Worm (Caenorhabditis elegans) whole organism, early embryonic: ENCODE data around the gene K06H6.2.

Experiments
- B0310.2 ChIP-seq: sonication (generic microtip); optimal IDR thresholded peaks from 2 replicates; lab custom pipeline; 2016; ENCODE audit warnings: mild to moderate bottlenecking, missing genetic modification characterization, missing compliant biosample characterization
- F13C5.2 ChIP-seq: sonication (generic microtip); optimal IDR thresholded peaks from 2 replicates; lab custom pipeline; 2017; ENCODE audit warnings: mild to moderate bottlenecking, missing genetic modification characterization, inconsistent platforms, missing compliant biosample characterization
- aly-1 ChIP-seq: sonication (generic microtip); optimal IDR thresholded peaks from 2 replicates; lab custom pipeline; 2016; ENCODE audit warnings: missing genetic modification characterization, missing compliant biosample characterization
- ama-1 ChIP-seq: fragments of 150-350 bp; optimal IDR thresholded peaks from 2 replicates; lab custom pipeline; 2014
- ceh-13 ChIP-seq: fragments of 200-800 bp; sonication (Bioruptor generic); optimal IDR thresholded peaks from 2 replicates; lab custom pipeline; 2018; ENCODE audit warnings: mild to moderate bottlenecking, missing genetic modification characterization, missing compliant biosample characterization
- ceh-36 ChIP-seq: sonication (generic microtip); optimal IDR thresholded peaks from 2 replicates; lab custom pipeline; 2016; ENCODE audit warnings: missing genetic modification characterization, inconsistent platforms, missing compliant biosample characterization
- ets-7 ChIP-seq: sonication (generic microtip); optimal IDR thresholded peaks from 2 replicates; lab custom pipeline; 2016; ENCODE audit warnings: missing genotype, missing genetic modification characterization, missing compliant biosample characterization
- flt-1 ChIP-seq: fragments of 200-800 bp; sonication (Bioruptor generic); IDR thresholded peaks from 2 replicates; pipeline ENCODE4 v1.3.6; 2022; ENCODE audit warnings: missing genetic modification characterization, missing compliant biosample characterization
- hmbx-1 ChIP-seq: sonication (generic microtip); optimal IDR thresholded peaks from 2 replicates; lab custom pipeline; 2016; ENCODE audit warnings: mild to moderate bottlenecking, missing genetic modification characterization, missing compliant biosample characterization
- hmg-4 ChIP-seq: fragments of 200-800 bp; sonication (Bioruptor generic); optimal IDR thresholded peaks from 2 replicates; lab custom pipeline; 2018; ENCODE audit warnings: mild to moderate bottlenecking, missing genetic modification characterization, missing compliant biosample characterization
- hnd-1 ChIP-seq: sonication (generic microtip); optimal IDR thresholded peaks from 2 replicates; lab custom pipeline; 2016; ENCODE audit warnings: missing genetic modification characterization, missing compliant biosample characterization
- pes-1 ChIP-seq: fragments of 200-800 bp; sonication (Bioruptor generic); IDR thresholded peaks from 2 replicates; pipeline ENCODE4 v1.3.6; 2022; ENCODE audit warnings: missing genetic modification reagents, missing genetic modification characterization, missing compliant biosample characterization
- scrt-1 ChIP-seq: fragments of 200-800 bp; sonication (Bioruptor generic); IDR thresholded peaks from 2 replicates; pipeline ENCODE4 v1.3.6; 2022; ENCODE audit warnings: missing genetic modification characterization, missing compliant biosample characterization
- sea-1 ChIP-seq: fragments of 200-800 bp; sonication (Bioruptor generic); conservative IDR thresholded peaks from 2 replicates; pipeline ENCODE4 v1.3.6; 2022; ENCODE audit warnings: missing genetic modification characterization, missing compliant biosample characterization
- tbx-11 ChIP-seq: fragments of 200-800 bp; sonication (Bioruptor generic); IDR thresholded peaks from 2 replicates; pipeline ENCODE4 v1.3.6; 2022; ENCODE audit warnings: missing genetic modification characterization, missing compliant biosample characterization
- tbx-37 ChIP-seq: fragments of 200-800 bp; sonication (Bioruptor generic); conservative IDR thresholded peaks from 2 replicates; pipeline ENCODE4 v1.3.6; 2022; ENCODE audit warnings: missing genetic modification reagents, missing genetic modification characterization, missing compliant biosample characterization
- tra-4 ChIP-seq: sonication (generic microtip); optimal IDR thresholded peaks from 2 replicates; lab custom pipeline; 2017; ENCODE audit warnings: missing genetic modification characterization, missing compliant biosample characterization

The K06H6.2 gene

ce11 chrV:628527-628926 is 43.0 kb downstream of the K06H6.2 start, which contains the start of gene F48G7.9:
F48G7.9 (minus strand) TSS chrV:628627.
- TF ChIP-seq F13C5.2 (no peak), pes-1 (GFP tag; lab: Robert Waterston, UW) (no peak), tbx-11 (GFP tag; lab: Robert Waterston, UW) (no peak)

ce11 chrV:631832-632231 is 46.3 kb downstream of the K06H6.2 start:
- TF ChIP-seq pes-1 (GFP tag; lab: Robert Waterston, UW) (no peak), sea-1 (no peak), tra-4 (tag; lab: Kevin White, UChicago) (no peak), ets-7 (tag; lab: Kevin White, UChicago) (no peak), hnd-1 (tag; lab: Kevin White, UChicago) (no peak), scrt-1 (GFP tag; lab: Robert Waterston, UW) (no peak), ceh-36 (tag; lab: Kevin White, UChicago) (no peak), flt-1 (GFP tag; lab: Robert Waterston, UW) (no peak), F13C5.2 (no peak), ceh-13 (no peak), aly-1 (no peak), B0310.2 (no peak), tbx-37 (GFP tag; lab: Robert Waterston, UW) (no peak), tbx-11 (GFP tag; lab: Robert Waterston, UW) (no peak), ama-1 (lab: Kevin White, UChicago) (no peak), hmbx-1 (tag; lab: Kevin White, UChicago) (no peak), hmg-4 (GFP tag; lab: Kevin White, UChicago) (no peak)

ce11 chrV:634855-635254 is 49.3 kb downstream of the K06H6.2 start, which contains the start of gene F48G7.10:
F48G7.10 (minus strand) TSS chrV:634955.
- TF ChIP-seq tra-4 (tag; lab: Kevin White, UChicago) = no peak
- TF ChIP-seq scrt-1 (GFP tag; lab: Robert Waterston, UW) = no peak
- no peak for TF ChIP-seq ama-1 (lab: Kevin White, UChicago)
- TF ChIP-seq aly-1 = no peak
- TF ChIP-seq ceh-36 (tag; lab: Kevin White, UChicago) = no peak

- TF ChIP-seq tra-4 (tag; lab: Kevin White, UChicago) (no peak), hmbx-1 (tag; lab: Kevin White, UChicago) (no peak), flt-1 (GFP tag; lab: Robert Waterston, UW) (no peak), sea-1 (no peak), F13C5.2 (no peak), hnd-1 (tag; lab: Kevin White, UChicago) (no peak), ceh-13 (no peak), aly-1 (no peak), tbx-11 (GFP tag; lab: Robert Waterston, UW) (no peak), tbx-37 (GFP tag; lab: Robert Waterston, UW) (no peak), pes-1 (GFP tag; lab: Robert Waterston, UW) (no peak), scrt-1 (GFP tag; lab: Robert Waterston, UW) (no peak), ets-7 (tag; lab: Kevin White, UChicago) (no peak), ceh-36 (tag; lab: Kevin White, UChicago) (no peak)
Measured at ce11 chrV:635630-636029, 50.1 kb downstream of the K06H6.2 start.

ce11 chrV:636281-636680 is 50.7 kb downstream of the K06H6.2 start, which contains the start of gene pals-31:
pals-31 (plus strand) TSS chrV:636581.
- TF ChIP-seq ceh-13 (no peak), B0310.2 (no peak)
